Worm (Caenorhabditis elegans) whole organism, late embryonic: ENCODE measurements around the gene F09C6.10.

Source experiments
- K09A11.1 ChIP-seq: sonication (generic microtip); optimal IDR thresholded peaks from 2 replicates; lab custom pipeline; 2017; ENCODE audit warnings: antibody characterized with exemption, mild to moderate bottlenecking, missing genetic modification characterization, missing compliant biosample characterization; ENCODE audit not compliant: insufficient read depth
- ceh-2 ChIP-seq: sonication (generic microtip); optimal IDR thresholded peaks from 2 replicates; lab custom pipeline; 2016; ENCODE audit warnings: missing genotype, missing genetic modification characterization, missing compliant biosample characterization
- ceh-22 ChIP-seq: sonication (generic microtip); optimal IDR thresholded peaks from 2 replicates; lab custom pipeline; 2017; ENCODE audit warnings: missing biosample characterization, missing genetic modification characterization
- pag-3 ChIP-seq: sonication (generic microtip); optimal IDR thresholded peaks from 2 replicates; lab custom pipeline; 2016; ENCODE audit warnings: missing compliant biosample characterization, missing genetic modification characterization, borderline replicate concordance
- pros-1 ChIP-seq: fragments of 150-350 bp; optimal IDR thresholded peaks from 2 replicates; lab custom pipeline; 2014; ENCODE audit warnings: missing biosample characterization, missing genetic modification reagents, missing genetic modification characterization
- sdc-2 ChIP-seq: sonication (generic microtip); optimal IDR thresholded peaks from 2 replicates; lab custom pipeline; 2016; ENCODE audit warnings: missing genotype, missing genetic modification characterization, missing compliant biosample characterization
- ztf-16 ChIP-seq: sonication (generic microtip); optimal IDR thresholded peaks from 2 replicates; lab custom pipeline; 2017; ENCODE audit warnings: missing genetic modification characterization, missing compliant biosample characterization

DNA sequence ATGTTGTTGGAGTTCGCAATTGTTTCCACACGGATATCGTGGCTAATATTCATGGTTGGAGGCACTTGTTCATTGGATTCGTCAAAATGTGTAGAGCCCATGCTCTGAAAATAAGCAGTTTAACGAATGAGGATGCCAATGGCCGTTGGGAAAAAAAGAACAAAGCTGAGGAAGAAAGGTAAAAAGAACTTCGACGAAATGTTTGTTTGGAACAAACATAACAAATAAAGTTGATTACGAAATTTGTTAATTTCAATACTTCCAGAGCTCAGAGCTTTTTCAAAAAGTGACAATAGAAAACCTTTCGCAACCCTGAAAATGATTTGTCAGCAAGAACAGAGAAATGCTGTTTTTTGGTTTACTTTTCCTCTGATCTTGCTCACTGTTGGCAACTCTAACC lies 35.9 kb downstream of the F09C6.10 start, which contains the start of gene F09C6.3:
- TF ChIP-seq ceh-22 (no peak), pros-1 (no peak), pag-3 (tag; lab: Kevin White, UChicago) (no peak), sdc-2 (no peak), ceh-2 (no peak), K09A11.1 (tag; lab: Kevin White, UChicago) (no peak), ztf-16 (tag; lab: Kevin White, UChicago) (no peak)
